Worm (Caenorhabditis elegans) whole organism, dauer: ENCODE measurements around the gene Y42G9A.2.

Source experiments
- unc-62 ChIP-seq: sonication (generic microtip); optimal IDR thresholded peaks from 2 replicates; lab custom pipeline; 2017; ENCODE audit warnings: missing biosample characterization, missing genetic modification reagents, missing genetic modification characterization

Y42G9A.2 gene

ce11 chrIII:6168497-6169227 is 20.7 kb downstream of the Y42G9A.2 start, which contains the start of gene efk-1:
TSS of gene efk-1 (minus strand) at chrIII:6168547.
- no peak for TF ChIP-seq unc-62

ce11 chrIII:6170038-6170437 is 22.1 kb downstream of the Y42G9A.2 start:
- no peak for TF ChIP-seq unc-62

- TF ChIP-seq unc-62: no peak
These were observed 25.1 kb downstream of the Y42G9A.2 start, which contains the start of the genes abcf-3 and F42A10.5 for ce11 chrIII:6173020-6173597. TSS of gene abcf-3 (plus strand) at chrIII:6173403. TSS of gene F42A10.5 (minus strand) at chrIII:6173477.

ce11 chrIII:6176172-6176571 is 28.2 kb downstream of the Y42G9A.2 start:
- TF ChIP-seq unc-62: no peak

ce11 chrIII:6176761-6177160 is 28.8 kb downstream of the Y42G9A.2 start, which contains the start of gene F42A10.6:
TSS of gene F42A10.6 (minus strand) at chrIII:6176861.
- TF ChIP-seq unc-62: no peak

ce11 chrIII:6177631-6178030 is 29.6 kb downstream of the Y42G9A.2 start:
- no peak for TF ChIP-seq unc-62

- TF ChIP-seq unc-62: no peak
These were observed 30.6 kb downstream of the Y42G9A.2 start, which contains the start of gene F42A10.7 for ce11 chrIII:6178586-6178985. TSS of gene F42A10.7 (minus strand) at chrIII:6178686.

ce11 chrIII:6179062-6179461 is 31.1 kb downstream of the Y42G9A.2 start:
- no peak for TF ChIP-seq unc-62

- no peak for TF ChIP-seq unc-62
These were observed 32.3 kb downstream of the Y42G9A.2 start for ce11 chrIII:6180294-6180693.

- no peak for TF ChIP-seq unc-62
These were observed 35.1 kb downstream of the Y42G9A.2 start, which contains the start of gene nas-28 for ce11 chrIII:6183118-6183517. TSS of gene nas-28 (minus strand) at chrIII:6183218.

ce11 chrIII:6190810-6191209 is 42.8 kb downstream of the Y42G9A.2 start, which contains the start of gene C23G10.5:
TSS of gene C23G10.5 (plus strand) at chrIII:6191110.
- TF ChIP-seq unc-62: no peak

ce11 chrIII:6194480-6194879 is 46.5 kb downstream of the Y42G9A.2 start, which contains the start of gene ugt-66:
TSS of gene ugt-66 (minus strand) at chrIII:6194580.
- TF ChIP-seq unc-62: no peak

ce11 chrIII:6195718-6196117 is 47.7 kb downstream of the Y42G9A.2 start:
- no peak for TF ChIP-seq unc-62
